Worm (Caenorhabditis elegans): ENCODE measurements around the gene pax-1.

ce11 chrV:8183384-8183783 lies 41.4 kb upstream of the pax-1 start, which contains the start of gene srp-8:
- TF ChIP-seq unc-39 (tag; optimal IDR thresholded peaks at IDR 0.05): no peak
- TF ChIP-seq snpc-4 (tag; optimal IDR thresholded peaks at IDR 0.05): no peak
- no peak for TF ChIP-seq elt-3 (tag; optimal IDR thresholded peaks at IDR 0.05)
- no peak for TF ChIP-seq mep-1 (tag; optimal IDR thresholded peaks at IDR 0.05)
- TF ChIP-seq drap-1 (GFP tag; optimal IDR thresholded peaks at IDR 0.05): no peak
- no peak for TF ChIP-seq ztf-11 (tag; optimal IDR thresholded peaks at IDR 0.05)
- TF ChIP-seq ceh-39 (tag; optimal IDR thresholded peaks at IDR 0.05): no peak
- no peak for TF ChIP-seq lsy-2 (tag; optimal IDR thresholded peaks at IDR 0.05)
- TF ChIP-seq lin-32 (GFP tag; optimal IDR thresholded peaks at IDR 0.05): no peak
- TF ChIP-seq lin-13 (tag; optimal IDR thresholded peaks at IDR 0.05): no peak
- TF ChIP-seq cnd-1 (tag; optimal IDR thresholded peaks at IDR 0.05): no peak
